Worm (Caenorhabditis elegans): ENCODE results near the gene tat-1.

- no peak for TF ChIP-seq che-1 (tag; optimal IDR thresholded peaks at IDR 0.05)
- TF ChIP-seq sox-2 (GFP tag; IDR thresholded peaks at IDR 0.05): no peak
- peak; percentile 2 for TF ChIP-seq unc-42 (tag; optimal IDR thresholded peaks at IDR 0.05)
- TF ChIP-seq nfya-1 (tag; optimal IDR thresholded peaks at IDR 0.05): peak; percentile 38
Observed at ce11 chrIII:12453315-12453714, 31.8 kb upstream of the tat-1 start, which contains the start of gene ani-1.

All from whole organism, late embryonic.